Fruit fly (Drosophila melanogaster) whole organism, prepupa: ENCODE data around the gene CG10469.

Experiments
- Blimp-1 ChIP-seq: fragments of 200-800 bp; sonication (Bioruptor generic); optimal IDR thresholded peaks from 3 replicates; lab custom pipeline; 2017; ENCODE audit warnings: missing biosample characterization, missing genetic modification characterization, mild to moderate bottlenecking, moderate library complexity, missing genetic modification reagents
- CG10631 ChIP-seq: fragments of 200-800 bp; sonication (Bioruptor generic); optimal IDR thresholded peaks from 2 replicates; lab custom pipeline; 2016; ENCODE audit warnings: missing biosample characterization, missing genetic modification characterization
- CG10669 ChIP-seq: fragments of 200-800 bp; sonication (Bioruptor generic); optimal IDR thresholded peaks from 3 replicates; lab custom pipeline; 2018; ENCODE audit warnings: missing biosample characterization, mild to moderate bottlenecking, missing genetic modification characterization, moderate library complexity
- CG11762 ChIP-seq: fragments of 200-800 bp; sonication (Bioruptor generic); optimal IDR thresholded peaks from 3 replicates; lab custom pipeline; 2016; ENCODE audit warnings: missing biosample characterization, missing genetic modification characterization; ENCODE audit not compliant: insufficient read depth
- CG11902 ChIP-seq: fragments of 200-800 bp; sonication (Bioruptor generic); optimal IDR thresholded peaks from 3 replicates; lab custom pipeline; 2016; ENCODE audit warnings: missing biosample characterization, missing genetic modification characterization
- CG15336 ChIP-seq: fragments of 200-800 bp; sonication (Bioruptor generic); IDR thresholded peaks from 2 replicates; pipeline ENCODE4 v1.3.6; 2022; ENCODE audit warnings: missing biosample characterization, missing genetic modification characterization
- CG32006 ChIP-seq: fragments of 200-800 bp; sonication (Bioruptor generic); optimal IDR thresholded peaks from 3 replicates; lab custom pipeline; 2017; ENCODE audit warnings: missing biosample characterization, mild to moderate bottlenecking, missing genetic modification characterization
- CG34406 ChIP-seq: fragments of 200-800 bp; sonication (Bioruptor generic); optimal IDR thresholded peaks from 3 replicates; lab custom pipeline; 2016; ENCODE audit warnings: missing biosample characterization, missing genetic modification characterization
- CG3919 ChIP-seq: fragments of 200-800 bp; sonication (Bioruptor generic); optimal IDR thresholded peaks from 3 replicates; lab custom pipeline; 2016; ENCODE audit warnings: missing biosample characterization, missing genetic modification characterization
- CG4318 ChIP-seq: fragments of 200-800 bp; sonication (Bioruptor generic); optimal IDR thresholded peaks from 3 replicates; lab custom pipeline; 2017; ENCODE audit warnings: missing biosample characterization, mild to moderate bottlenecking, missing genetic modification characterization
- CG6163 ChIP-seq: fragments of 200-800 bp; sonication (Bioruptor generic); IDR thresholded peaks from 3 replicates; pipeline ENCODE4 v1.3.6; 2022; ENCODE audit warnings: missing biosample characterization, missing genetic modification characterization
- CG6276 ChIP-seq: fragments of 200-800 bp; sonication (Bioruptor generic); optimal IDR thresholded peaks from 2 replicates; lab custom pipeline; 2017; ENCODE audit warnings: missing biosample characterization, mild to moderate bottlenecking, missing genetic modification characterization
- CG6792 ChIP-seq: fragments of 200-800 bp; sonication (Bioruptor generic); optimal IDR thresholded peaks from 3 replicates; lab custom pipeline; 2016; ENCODE audit warnings: missing biosample characterization, missing genetic modification characterization
- CG6808 ChIP-seq: fragments of 200-800 bp; sonication (Bioruptor generic); optimal IDR thresholded peaks from 3 replicates; lab custom pipeline; 2017; ENCODE audit warnings: missing biosample characterization, missing genetic modification characterization, mild to moderate bottlenecking, moderate library complexity, missing genetic modification reagents
- CG7368 ChIP-seq: fragments of 200-800 bp; sonication (Bioruptor generic); optimal IDR thresholded peaks from 3 replicates; lab custom pipeline; 2016; ENCODE audit warnings: missing biosample characterization, missing genetic modification characterization
- CG8319 ChIP-seq: fragments of 200-800 bp; sonication (Bioruptor generic); optimal IDR thresholded peaks from 3 replicates; lab custom pipeline; 2016; ENCODE audit warnings: missing biosample characterization, missing genetic modification characterization
- CG8632 ChIP-seq: fragments of 200-800 bp; sonication (Bioruptor generic); optimal IDR thresholded peaks from 3 replicates; lab custom pipeline; 2016; ENCODE audit warnings: missing biosample characterization, missing genetic modification characterization
- Eip75B ChIP-seq: fragments of 200-800 bp; sonication (Bioruptor generic); optimal IDR thresholded peaks from 3 replicates; lab custom pipeline; 2016; ENCODE audit warnings: missing biosample characterization, missing genetic modification characterization
- Eip78C ChIP-seq: fragments of 200-800 bp; sonication (Bioruptor generic); peaks from one replicate; lab custom pipeline; 2016; ENCODE audit warnings: missing biosample characterization, missing genetic modification characterization
- Ets21C ChIP-seq: fragments of 200-800 bp; sonication (Bioruptor generic); optimal IDR thresholded peaks from 3 replicates; lab custom pipeline; 2016; ENCODE audit warnings: missing biosample characterization, missing genetic modification characterization
- Ets96B ChIP-seq: fragments of 200-800 bp; optimal IDR thresholded peaks from 2 replicates; lab custom pipeline; 2019; ENCODE audit warnings: missing biosample characterization, mild to moderate bottlenecking, missing genetic modification characterization, moderate library complexity
- Gug ChIP-seq: fragments of 200-800 bp; sonication (Bioruptor generic); IDR thresholded peaks from 2 replicates; pipeline ENCODE4 v1.3.6; 2022; ENCODE audit warnings: missing biosample characterization, missing genetic modification characterization
- Hr38 ChIP-seq: sonication (Bioruptor generic); optimal IDR thresholded peaks from 2 replicates; lab custom pipeline; 2016; ENCODE audit warnings: missing biosample characterization, missing genetic modification characterization
- Hr4 ChIP-seq: fragments of 200-800 bp; sonication (Bioruptor generic); optimal IDR thresholded peaks from 3 replicates; lab custom pipeline; 2016; ENCODE audit warnings: missing biosample characterization, missing genetic modification characterization
- Lpt ChIP-seq: fragments of 200-800 bp; sonication (Bioruptor generic); optimal IDR thresholded peaks from 3 replicates; lab custom pipeline; 2016; ENCODE audit warnings: missing biosample characterization, missing genetic modification characterization
- Met ChIP-seq: fragments of 200-800 bp; sonication (Bioruptor generic); optimal IDR thresholded peaks from 3 replicates; lab custom pipeline; 2016; ENCODE audit warnings: missing biosample characterization, missing genetic modification characterization
- OdsH ChIP-seq: fragments of 200-800 bp; sonication (Bioruptor generic); optimal IDR thresholded peaks from 3 replicates; lab custom pipeline; 2016; ENCODE audit warnings: missing biosample characterization, missing genetic modification characterization
- Smox ChIP-seq: fragments of 200-800 bp; sonication (Bioruptor generic); optimal IDR thresholded peaks from 3 replicates; lab custom pipeline; 2016; ENCODE audit warnings: missing biosample characterization, missing genetic modification characterization
- Sox102F ChIP-seq: fragments of 200-800 bp; sonication (Bioruptor generic); optimal IDR thresholded peaks from 2 replicates; lab custom pipeline; 2016; ENCODE audit warnings: missing biosample characterization, mild to moderate bottlenecking, missing genetic modification characterization
- Sox14 ChIP-seq: fragments of 200-800 bp; sonication (Bioruptor generic); optimal IDR thresholded peaks from 3 replicates; lab custom pipeline; 2016; ENCODE audit warnings: missing biosample characterization, missing genetic modification characterization
- Sox15 ChIP-seq: fragments of 200-800 bp; sonication (Bioruptor generic); optimal IDR thresholded peaks from 3 replicates; lab custom pipeline; 2016; ENCODE audit warnings: missing biosample characterization, missing genetic modification characterization
- acj6 ChIP-seq: fragments of 200-800 bp; sonication (Bioruptor generic); optimal IDR thresholded peaks from 3 replicates; lab custom pipeline; 2016; ENCODE audit warnings: missing biosample characterization, missing genetic modification characterization
- cyc ChIP-seq: fragments of 200-800 bp; sonication (Bioruptor generic); optimal IDR thresholded peaks from 3 replicates; lab custom pipeline; 2016; ENCODE audit warnings: missing biosample characterization, missing genetic modification characterization
- esn ChIP-seq: fragments of 200-800 bp; sonication (Bioruptor generic); optimal IDR thresholded peaks from 2 replicates; lab custom pipeline; 2016; ENCODE audit warnings: missing biosample characterization, mild to moderate bottlenecking, missing genetic modification characterization, moderate library complexity
- fd59A ChIP-seq: fragments of 200-800 bp; sonication (Bioruptor generic); optimal IDR thresholded peaks from 2 replicates; lab custom pipeline; 2017; ENCODE audit warnings: missing biosample characterization, mild to moderate bottlenecking, missing genetic modification characterization, missing genetic modification reagents
- fkh ChIP-seq: fragments of 200-800 bp; sonication (Bioruptor generic); optimal IDR thresholded peaks from 3 replicates; lab custom pipeline; 2017; ENCODE audit warnings: missing biosample characterization, mild to moderate bottlenecking, missing genetic modification characterization, moderate library complexity
- lz ChIP-seq: fragments of 200-800 bp; sonication (Bioruptor generic); optimal IDR thresholded peaks from 3 replicates; lab custom pipeline; 2016; ENCODE audit warnings: missing biosample characterization, missing genetic modification characterization
- net ChIP-seq: fragments of 200-800 bp; sonication (Bioruptor generic); optimal IDR thresholded peaks from 3 replicates; lab custom pipeline; 2016; ENCODE audit warnings: missing biosample characterization, missing genetic modification characterization
- pdm3 ChIP-seq: fragments of 200-800 bp; sonication (Bioruptor generic); optimal IDR thresholded peaks from 3 replicates; lab custom pipeline; 2016; ENCODE audit warnings: missing biosample characterization, missing genetic modification characterization
- salr ChIP-seq, 2 experiments: fragments of 200-800 bp; sonication (Bioruptor generic); optimal IDR thresholded peaks; 3 replicates each; lab custom pipeline; 2016 to 2018; ENCODE audit warnings: missing biosample characterization in 2 of 2, missing genetic modification characterization in 2 of 2, mild to moderate bottlenecking in 1 of 2
- ss ChIP-seq, 2 experiments: fragments of 200-800 bp; sonication (Bioruptor generic); optimal IDR thresholded peaks; 2 replicates in 1 of 2; 3 replicates in 1 of 2; lab custom pipeline; 2017 to 2018; ENCODE audit warnings: mild to moderate bottlenecking in 2 of 2, missing biosample characterization in 2 of 2, missing genetic modification characterization in 2 of 2, moderate library complexity in 1 of 2
- svp ChIP-seq: fragments of 200-800 bp; sonication (Bioruptor generic); peaks from one replicate; lab custom pipeline; 2016; ENCODE audit warnings: missing biosample characterization, missing genetic modification characterization
- topi ChIP-seq: fragments of 200-800 bp; sonication (Bioruptor generic); optimal IDR thresholded peaks from 3 replicates; lab custom pipeline; 2016; ENCODE audit warnings: missing biosample characterization, missing genetic modification characterization

CG10469 gene

DNA sequence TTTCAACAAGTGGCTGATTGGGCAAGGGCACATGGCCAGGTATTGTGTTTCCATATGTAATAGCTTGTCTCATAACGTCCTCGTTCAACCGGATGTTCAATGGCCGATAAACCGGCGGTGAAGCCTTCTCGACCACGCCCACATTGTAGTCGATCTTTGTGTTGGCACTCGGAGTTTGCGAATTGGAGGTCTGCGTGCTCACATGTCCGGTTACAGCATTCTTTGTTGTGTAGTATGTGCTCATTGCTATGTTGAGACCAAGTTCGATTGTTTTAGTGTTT, 32.2 kb upstream of the CG10469 start:
- TF ChIP-seq Ets21C (GFP tag; lab: Kevin White, UChicago), result no peak
- TF ChIP-seq esn, result no peak
- TF ChIP-seq fd59A (GFP tag; lab: Kevin White, UChicago), result no peak
- TF ChIP-seq CG10631 (GFP tag; lab: Kevin White, UChicago), result no peak
- TF ChIP-seq fkh (GFP tag; lab: Kevin White, UChicago), result no peak
- no peak for TF ChIP-seq Hr4 (GFP tag; lab: Kevin White, UChicago)
- TF ChIP-seq lz (GFP tag; lab: Kevin White, UChicago), result no peak
- TF ChIP-seq Sox102F (GFP tag; lab: Kevin White, UChicago), result no peak
- no peak for TF ChIP-seq CG6792 (GFP tag; lab: Kevin White, UChicago)
- TF ChIP-seq CG11762 (GFP tag; lab: Kevin White, UChicago), result no peak
- no peak for TF ChIP-seq CG32006 (GFP tag; lab: Kevin White, UChicago)
- no peak for TF ChIP-seq CG6276 (GFP tag; lab: Kevin White, UChicago)
- no peak for TF ChIP-seq CG34406 (GFP tag; lab: Kevin White, UChicago)
- no peak for TF ChIP-seq acj6 (GFP tag; lab: Kevin White, UChicago)
- TF ChIP-seq CG4318 (GFP tag; lab: Kevin White, UChicago), result no peak
- TF ChIP-seq Ets96B (tag; lab: Kevin White, UChicago), result no peak

- peak; percentile 29 for TF ChIP-seq CG7368 (GFP tag; lab: Kevin White, UChicago)
- peak; percentile 3 for TF ChIP-seq Blimp-1
- TF ChIP-seq Smox (GFP tag; lab: Kevin White, UChicago), result no peak
- TF ChIP-seq svp (GFP tag; lab: Kevin White, UChicago), result peak; percentile 63
- TF ChIP-seq salr (GFP tag; optimal IDR thresholded peaks at IDR 0.05; lab: Kevin White, UChicago), result no peak
- TF ChIP-seq CG11902 (GFP tag; lab: Kevin White, UChicago), result no peak
- TF ChIP-seq pdm3, result peak; percentile 3
- peak; percentile 12 for TF ChIP-seq CG8319 (GFP tag; lab: Kevin White, UChicago)
- TF ChIP-seq Hr4 (GFP tag; lab: Kevin White, UChicago), result no peak
- peak; percentile 15 for TF ChIP-seq OdsH
- TF ChIP-seq topi, result peak; percentile 41
- TF ChIP-seq Sox15, result no peak
- TF ChIP-seq ss (GFP tag; optimal IDR thresholded peaks at IDR 0.05; lab: Kevin White, UChicago), result no peak
- no peak for TF ChIP-seq Sox14 (GFP tag; lab: Kevin White, UChicago)
- no peak for TF ChIP-seq CG8632 (GFP tag; lab: Kevin White, UChicago)
- TF ChIP-seq Met (GFP tag; lab: Kevin White, UChicago), result peak; percentile 11
- TF ChIP-seq CG6808, result peak; percentile 10
- no peak for TF ChIP-seq esn
- peak; percentile 26 for TF ChIP-seq cyc (GFP tag; lab: Kevin White, UChicago)
- TF ChIP-seq Hr38, result no peak
- no peak for TF ChIP-seq Lpt (GFP tag; lab: Kevin White, UChicago)
- TF ChIP-seq Gug (GFP tag; lab: Robert Waterston, UW), result no peak
- TF ChIP-seq CG6163 (GFP tag; lab: Robert Waterston, UW), result no peak; the same call in 1 of the 3 replicates
- peak; percentile 72 for TF ChIP-seq CG3919 (GFP tag; lab: Kevin White, UChicago)
- TF ChIP-seq CG32006 (GFP tag; lab: Kevin White, UChicago), result no peak
- no peak for TF ChIP-seq CG34406 (GFP tag; lab: Kevin White, UChicago)
- peak; percentile 43 for TF ChIP-seq lz (GFP tag; lab: Kevin White, UChicago)
- TF ChIP-seq CG10669 (GFP tag; lab: Kevin White, UChicago), result peak; percentile 41
- TF ChIP-seq Eip78C (GFP tag; lab: Kevin White, UChicago), result peak; percentile 87
- TF ChIP-seq fkh (GFP tag; lab: Kevin White, UChicago), result peak; percentile 48
- TF ChIP-seq Eip75B (GFP tag; lab: Kevin White, UChicago), result peak; percentile 43
- no peak for TF ChIP-seq net (GFP tag; lab: Kevin White, UChicago)
- no peak for TF ChIP-seq CG15336 (GFP tag; lab: Robert Waterston, UW)
Observed at dm6 chr3L:6124616-6125408, 31.7 kb upstream of the CG10469 start.
